Fruit fly (Drosophila melanogaster): ENCODE results near the gene CG14238.

CG14238 gene

dm6 chr3R:26409780-26410179 is 48.3 kb upstream of the CG14238 start (continued):
- TF ChIP-seq CG12236 (GFP tag; optimal IDR thresholded peaks at IDR 0.05) (no peak), wek (GFP tag; optimal IDR thresholded peaks at IDR 0.05) (no peak), Abd-B (GFP tag; optimal IDR thresholded peaks at IDR 0.05) (peak; percentile 12), pb (GFP tag; optimal IDR thresholded peaks at IDR 0.05) (no peak), tgo (GFP tag; IDR thresholded peaks at IDR 0.05) (peak; percentile 50; the same call in 2 of the 3 replicates), kay (GFP tag; optimal IDR thresholded peaks at IDR 0.05) (no peak), Nf-YC (tag; optimal IDR thresholded peaks at IDR 0.05) (no peak), D19B (GFP tag; optimal IDR thresholded peaks at IDR 0.05) (no peak), CG12219 (GFP tag; optimal IDR thresholded peaks at IDR 0.05) (no peak), ken (GFP tag; IDR thresholded peaks at IDR 0.05) (no peak), pita (GFP tag; optimal IDR thresholded peaks at IDR 0.05) (no peak), bsh (GFP tag; optimal IDR thresholded peaks at IDR 0.05) (no peak), her (GFP tag; optimal IDR thresholded peaks at IDR 0.05) (no peak), CG8944 (GFP tag; optimal IDR thresholded peaks at IDR 0.05) (no peak), ro (GFP tag; IDR thresholded peaks at IDR 0.05) (no peak), CG10565 (GFP tag; optimal IDR thresholded peaks at IDR 0.05) (no peak), zf30C (GFP tag; optimal IDR thresholded peaks at IDR 0.05) (no peak), dati (GFP tag; IDR thresholded peaks at IDR 0.05) (no peak), HmgD (GFP tag; optimal IDR thresholded peaks at IDR 0.05) (no peak), CG34376 (GFP tag; optimal IDR thresholded peaks at IDR 0.05) (no peak), dmrt99B (tag; optimal IDR thresholded peaks at IDR 0.05) (peak; percentile 71), chm (GFP tag; IDR thresholded peaks at IDR 0.05) (no peak), Atf6 (GFP tag; IDR thresholded peaks at IDR 0.05) (no peak), CG2202 (tag; optimal IDR thresholded peaks at IDR 0.05) (no peak), CG2116 (GFP tag; optimal IDR thresholded peaks at IDR 0.05) (no peak), run (tag; optimal IDR thresholded peaks at IDR 0.05) (no peak), cwo (GFP tag; optimal IDR thresholded peaks at IDR 0.05) (peak; percentile 18), Sox100B (GFP tag; optimal IDR thresholded peaks at IDR 0.05) (peak; percentile 23), Poxn (GFP tag; IDR thresholded peaks at IDR 0.05) (no peak), Dip2 (GFP tag; IDR thresholded peaks at IDR 0.05) (no peak), CG32767 (GFP tag; IDR thresholded peaks at IDR 0.05) (no peak), CG2712 (tag; optimal IDR thresholded peaks at IDR 0.05) (no peak), Hr3 (GFP tag; optimal IDR thresholded peaks at IDR 0.05) (no peak), CG9437 (GFP tag; optimal IDR thresholded peaks at IDR 0.05) (no peak), MBD-R2 (GFP tag; IDR thresholded peaks at IDR 0.05) (no peak), CG1602 (GFP tag; optimal IDR thresholded peaks at IDR 0.05) (no peak), CG11085 (GFP tag; IDR thresholded peaks at IDR 0.05) (no peak), GATAe (GFP tag; conservative IDR thresholded peaks at IDR 0.05) (no peak), da (GFP tag; optimal IDR thresholded peaks at IDR 0.05) (no peak), Scr (GFP tag; IDR thresholded peaks at IDR 0.05; ENCODE audit: partially characterized antibody) (no peak), peb (GFP tag; IDR thresholded peaks at IDR 0.05) (no peak), mam (GFP tag; optimal IDR thresholded peaks at IDR 0.05) (no peak), NfI (GFP tag; optimal IDR thresholded peaks at IDR 0.05) (no peak), Hand (GFP tag; optimal IDR thresholded peaks at IDR 0.05) (no peak), Hmx (GFP tag; optimal IDR thresholded peaks at IDR 0.05) (no peak), CG6813 (GFP tag; optimal IDR thresholded peaks at IDR 0.05) (no peak), btn (GFP tag; optimal IDR thresholded peaks at IDR 0.05) (no peak), CG1647 (GFP tag; optimal IDR thresholded peaks at IDR 0.05) (no peak), CG43689 (GFP tag; IDR thresholded peaks at IDR 0.05) (no peak), CG4328 (GFP tag; optimal IDR thresholded peaks at IDR 0.05) (no peak), prd (optimal IDR thresholded peaks at IDR 0.05) (no peak), prd (GFP tag; IDR thresholded peaks at IDR 0.05) (peak; percentile 30; the same call in 1 of the 3 replicates), B-H1 (GFP tag; IDR thresholded peaks at IDR 0.05) (0 out of 3 replicates have a peak, but pooled peaks have one; percentile 15)

Data from whole organism, embryonic.